2 worm cellular contexts compared by ENCODE assay signal in the genomic region with DNA sequence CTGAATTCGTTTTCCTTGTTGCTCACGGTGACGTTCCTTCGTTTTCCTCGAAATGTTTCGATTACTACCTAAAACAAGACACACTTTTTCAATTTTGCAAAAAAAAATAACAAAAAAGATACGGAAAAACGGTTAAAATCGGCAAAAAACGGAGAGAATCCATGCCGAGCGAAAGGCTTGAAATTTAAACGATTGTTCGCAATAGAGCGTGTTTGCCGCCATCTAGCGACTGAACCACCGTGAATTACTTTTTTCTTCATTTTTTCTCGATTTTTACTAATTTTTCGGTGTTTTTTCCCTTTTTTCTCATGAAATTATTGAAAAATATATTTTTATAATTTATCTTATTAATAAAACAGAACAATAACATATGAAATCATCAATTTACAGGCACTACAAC.
A peak's percentile ranks its signal among the peaks of the same experiment; 100 is the strongest.
TF ChIP-seq lines count a peak whose summit lies in the region.

No protein-coding gene starts in this region.

TF ChIP-seq in whole organism, L4 larva, 104 proteins besides CTCF, POLR2A, EP300 and RAD21:
- TF ChIP-seq lin-38 (GFP tag; IDR thresholded peaks at IDR 0.05; lab: Robert Waterston, UW), result peak; percentile 85

TF ChIP-seq in whole organism, young adult, 124 proteins besides CTCF, POLR2A, EP300 and RAD21:
- TF ChIP-seq hmg-1.2 (GFP tag; IDR thresholded peaks at IDR 0.05; lab: Robert Waterston, UW) (peak; percentile 36; the same call in 1 of the 2 replicates), mcd-1 (GFP tag; IDR thresholded peaks at IDR 0.05; lab: Robert Waterston, UW) (peak; percentile 59)
